Fruit fly (Drosophila melanogaster): ENCODE results near the gene CG8010.

CG8010 gene

dm6 chrX:19297899-19298784, 29.4 kb upstream of the CG8010 start, which contains the start of gene CG8034 (continued):
- peak; percentile 95 for TF ChIP-seq CG6854 (GFP tag; optimal IDR thresholded peaks at IDR 0.05)

- 0 out of 3 replicates have a peak, but pooled peaks have one; percentile 33 for TF ChIP-seq CG2199 (GFP tag; IDR thresholded peaks at IDR 0.05)
- no peak for TF ChIP-seq CG10267 (tag; optimal IDR thresholded peaks at IDR 0.05)
- no peak for TF ChIP-seq CG10274 (GFP tag; optimal IDR thresholded peaks at IDR 0.05)
- TF ChIP-seq nom (GFP tag; optimal IDR thresholded peaks at IDR 0.05) = peak; percentile 20
- TF ChIP-seq CG7987 (GFP tag; optimal IDR thresholded peaks at IDR 0.05) = peak; percentile 90
- peak; percentile 55 for TF ChIP-seq sens (GFP tag)
Observed at dm6 chrX:19295831-19296423, 27.2 kb upstream of the CG8010 start.

- TF ChIP-seq da (GFP tag; optimal IDR thresholded peaks at IDR 0.05) (no peak), Bgb (GFP tag; IDR thresholded peaks at IDR 0.05; ENCODE audit: partially characterized antibody) (no peak), HHEX (GFP tag; optimal IDR thresholded peaks at IDR 0.05) (no peak), jing (GFP tag; optimal IDR thresholded peaks at IDR 0.05) (no peak), Camta (GFP tag; optimal IDR thresholded peaks at IDR 0.05) (no peak), tap (tag; optimal IDR thresholded peaks at IDR 0.05) (no peak), MBD-R2 (GFP tag; IDR thresholded peaks at IDR 0.05) (no peak), Oaz (GFP tag; IDR thresholded peaks at IDR 0.05) (no peak), Aef1 (GFP tag; IDR thresholded peaks at IDR 0.05) (no peak), CG31441 (GFP tag; IDR thresholded peaks at IDR 0.05) (no peak), CG31224 (GFP tag; IDR thresholded peaks at IDR 0.05) (no peak), Atf6 (GFP tag; IDR thresholded peaks at IDR 0.05) (0 out of 2 replicates have a peak, but pooled peaks have one; percentile 11), ind (GFP tag; optimal IDR thresholded peaks at IDR 0.05) (no peak), Dip3 (GFP tag; optimal IDR thresholded peaks at IDR 0.05) (no peak), CG7839 (tag; optimal IDR thresholded peaks at IDR 0.05) (no peak), en (GFP tag; optimal IDR thresholded peaks at IDR 0.05) (no peak), CG14050 (GFP tag; IDR thresholded peaks at IDR 0.05) (no peak), CG13287 (GFP tag; IDR thresholded peaks at IDR 0.05; ENCODE audit: partially characterized antibody) (no peak), Hr78 (GFP tag; optimal IDR thresholded peaks at IDR 0.05) (no peak), sr (GFP tag; IDR thresholded peaks at IDR 0.05) (0 out of 3 replicates have a peak, but pooled peaks have one; percentile 24), nerfin-1 (tag; optimal IDR thresholded peaks at IDR 0.05) (no peak), Awh (GFP tag; IDR thresholded peaks at IDR 0.05) (no peak), row (GFP tag; IDR thresholded peaks at IDR 0.05) (no peak; the same call in 2 of the 3 replicates), salm (tag; optimal IDR thresholded peaks at IDR 0.05) (no peak), fru (optimal IDR thresholded peaks at IDR 0.05) (no peak), bcd (GFP tag; optimal IDR thresholded peaks at IDR 0.05) (no peak), CG12391 (tag; optimal IDR thresholded peaks at IDR 0.05) (no peak), sens (GFP tag) (peak; percentile 23), hkb (optimal IDR thresholded peaks at IDR 0.05) (peak; percentile 83), hkb (GFP tag; IDR thresholded peaks at IDR 0.05) (no peak), aop (GFP tag; IDR thresholded peaks at IDR 0.05) (no peak), CG10654 (GFP tag; optimal IDR thresholded peaks at IDR 0.05) (no peak), chinmo (GFP tag; IDR thresholded peaks at IDR 0.05; ENCODE audit: partially characterized antibody) (0 out of 4 replicates have a peak, but pooled peaks have one; percentile 26), Ptx1 (GFP tag; IDR thresholded peaks at IDR 0.05) (no peak), gsb (GFP tag; IDR thresholded peaks at IDR 0.05) (no peak), CG18476 (GFP tag; optimal IDR thresholded peaks at IDR 0.05) (peak; percentile 57), CG4730 (GFP tag; IDR thresholded peaks at IDR 0.05) (no peak), cg (GFP tag; optimal IDR thresholded peaks at IDR 0.05) (no peak), Med (GFP tag) (peak; percentile 3), Max (GFP tag; optimal IDR thresholded peaks at IDR 0.05) (no peak)
Observed at dm6 chrX:19294953-19295352, 26.3 kb upstream of the CG8010 start.
